Fruit fly (Drosophila melanogaster) whole organism, embryonic: Measurements from ENCODE around the gene CG12194.

Experiments used
- B-H1 ChIP-seq: fragments of 200-800 bp; sonication (Bioruptor generic); IDR thresholded peaks from 3 replicates; pipeline ENCODE4 v1.3.6; 2022; ENCODE audit warnings: missing biosample characterization, missing genetic modification characterization
- CG10209 ChIP-seq: fragments of 200-800 bp; sonication (Bioruptor generic); optimal IDR thresholded peaks from 3 replicates; lab custom pipeline; 2017; ENCODE audit warnings: missing biosample characterization, mild to moderate bottlenecking, missing genetic modification characterization, missing genetic modification reagents
- CG10979 ChIP-seq: fragments of 200-800 bp; sonication (Bioruptor generic); optimal IDR thresholded peaks from 2 replicates; lab custom pipeline; 2018; ENCODE audit warnings: missing biosample characterization, mild to moderate bottlenecking, missing genetic modification characterization, moderate library complexity
- CG1233 ChIP-seq: fragments of 200-800 bp; sonication (Bioruptor generic); optimal IDR thresholded peaks from 4 replicates; lab custom pipeline; 2018; ENCODE audit warnings: missing biosample characterization, mild to moderate bottlenecking, missing genetic modification characterization
- CG12942 ChIP-seq: fragments of 200-800 bp; sonication (Bioruptor generic); optimal IDR thresholded peaks from 3 replicates; lab custom pipeline; 2016; ENCODE audit warnings: missing biosample characterization, missing genetic modification characterization
- CG14441 ChIP-seq: fragments of 200-800 bp; sonication (Bioruptor generic); IDR thresholded peaks from 2 replicates; pipeline ENCODE4 v1.3.6; 2022; ENCODE audit warnings: missing biosample characterization, missing genetic modification characterization
- CG14965 ChIP-seq: fragments of 200-800 bp; sonication (Bioruptor generic); optimal IDR thresholded peaks from 2 replicates; lab custom pipeline; 2016; ENCODE audit warnings: missing biosample characterization, missing genetic modification characterization, borderline replicate concordance
- CG15514 ChIP-seq: fragments of 200-800 bp; sonication (Bioruptor generic); optimal IDR thresholded peaks from 3 replicates; lab custom pipeline; 2017; ENCODE audit warnings: missing biosample characterization, missing genetic modification characterization, mild to moderate bottlenecking, moderate library complexity, missing genetic modification reagents
- CG1603 ChIP-seq: fragments of 200-800 bp; sonication (Bioruptor generic); optimal IDR thresholded peaks from 2 replicates; lab custom pipeline; 2019; ENCODE audit warnings: missing biosample characterization, mild to moderate bottlenecking, missing genetic modification characterization, moderate library complexity
- CG16813 ChIP-seq: fragments of 200-800 bp; sonication (Bioruptor generic); IDR thresholded peaks from 3 replicates; pipeline ENCODE4 v1.3.6; 2022; ENCODE audit warnings: missing biosample characterization, missing genetic modification characterization; ENCODE audit not compliant: partially characterized antibody
- CG17186 ChIP-seq: fragments of 200-800 bp; sonication (Bioruptor generic); optimal IDR thresholded peaks from 3 replicates; lab custom pipeline; 2017; ENCODE audit warnings: missing biosample characterization, missing genetic modification reagents, missing genetic modification characterization
- CG5953 ChIP-seq: fragments of 200-800 bp; sonication (Bioruptor generic); IDR thresholded peaks from 2 replicates; pipeline ENCODE4 v1.3.6; 2022; ENCODE audit warnings: missing biosample characterization, missing genetic modification characterization
- CG6654 ChIP-seq: fragments of 200-800 bp; sonication (Bioruptor generic); optimal IDR thresholded peaks from 2 replicates; lab custom pipeline; 2017; ENCODE audit warnings: missing biosample characterization, mild to moderate bottlenecking, missing genetic modification characterization
- CG6791 ChIP-seq: fragments of 200-800 bp; sonication (Bioruptor generic); IDR thresholded peaks from 3 replicates; pipeline ENCODE4 v1.3.6; 2022; ENCODE audit warnings: missing biosample characterization, missing genetic modification characterization; ENCODE audit not compliant: partially characterized antibody
- CG8290 ChIP-seq, 3 experiments: fragments of 200-800 bp; sonication (Bioruptor generic); optimal IDR thresholded peaks; 2 replicates each; lab custom pipeline; 2016 to 2019; ENCODE audit warnings: missing biosample characterization in 3 of 3, missing genetic modification characterization in 3 of 3, mild to moderate bottlenecking in 2 of 3, moderate library complexity in 1 of 3
- Dad ChIP-seq: fragments of 200-800 bp; sonication (Bioruptor generic); optimal IDR thresholded peaks from 3 replicates; lab custom pipeline; 2016; ENCODE audit warnings: missing biosample characterization, missing genetic modification characterization
- Deaf1 ChIP-seq: fragments of 200-800 bp; optimal IDR thresholded peaks from 3 replicates; lab custom pipeline; 2019; ENCODE audit warnings: missing biosample characterization, mild to moderate bottlenecking, missing genetic modification characterization, moderate library complexity
- Dp ChIP-seq: fragments of 200-800 bp; sonication (Bioruptor generic); optimal IDR thresholded peaks from 2 replicates; lab custom pipeline; 2018; ENCODE audit warnings: missing biosample characterization, mild to moderate bottlenecking, missing genetic modification characterization, moderate library complexity
- Dref ChIP-seq: fragments of 200-800 bp; sonication (Bioruptor generic); IDR thresholded peaks from 2 replicates; pipeline ENCODE4 v1.3.6; 2022; ENCODE audit warnings: missing biosample characterization, missing genetic modification characterization
- HHEX ChIP-seq: fragments of 200-800 bp; sonication (Bioruptor generic); optimal IDR thresholded peaks from 3 replicates; lab custom pipeline; 2017; ENCODE audit warnings: missing biosample characterization, mild to moderate bottlenecking, missing genetic modification characterization, missing genetic modification reagents
- HLH4C ChIP-seq: fragments of 200-800 bp; sonication (Bioruptor generic); IDR thresholded peaks from 3 replicates; pipeline ENCODE4 v1.3.6; 2022; ENCODE audit warnings: missing biosample characterization, missing genetic modification characterization; ENCODE audit not compliant: partially characterized antibody
- Lim3 ChIP-seq: fragments of 200-800 bp; sonication (Bioruptor generic); IDR thresholded peaks from 2 replicates; pipeline ENCODE4 v1.3.6; 2022; ENCODE audit warnings: missing biosample characterization, missing genetic modification characterization
- Mrtf ChIP-seq: fragments of 200-800 bp; sonication (Bioruptor generic); IDR thresholded peaks from 3 replicates; pipeline ENCODE4 v1.3.6; 2022; ENCODE audit warnings: missing biosample characterization, missing genetic modification characterization
- Myb ChIP-seq: fragments of 200-800 bp; sonication (Bioruptor generic); optimal IDR thresholded peaks from 2 replicates; lab custom pipeline; 2016; ENCODE audit warnings: missing biosample characterization, missing genetic modification characterization
- Pdp1 ChIP-seq, 2 experiments: fragments of 200-800 bp; sonication (Bioruptor generic); optimal IDR thresholded peaks; 3 replicates each; lab custom pipeline; 2016; ENCODE audit warnings: missing biosample characterization in 2 of 2, missing genetic modification characterization in 2 of 2, mild to moderate bottlenecking in 1 of 2, moderate library complexity in 1 of 2
- Ravus ChIP-seq: fragments of 200-800 bp; sonication (Bioruptor generic); IDR thresholded peaks from 2 replicates; pipeline ENCODE4 v1.3.6; 2022; ENCODE audit warnings: missing biosample characterization, missing genetic modification characterization
- Side ChIP-seq: fragments of 200-800 bp; sonication (Bioruptor generic); optimal IDR thresholded peaks from 2 replicates; lab custom pipeline; 2016; ENCODE audit warnings: missing biosample characterization, missing genetic modification characterization
- Trl ChIP-seq, 3 experiments: fragments of >200 bp in 2 of 3; fragments of 200-800 bp in 1 of 3; sonication (Bioruptor generic) in 1 of 3; optimal IDR thresholded peaks; 2 replicates in 1 of 3; 3 replicates in 2 of 3; lab custom pipeline; 2016 to 2017; ENCODE audit warnings: missing biosample characterization in 1 of 3, missing genetic modification characterization in 1 of 3
- Usf ChIP-seq: fragments of 200-800 bp; sonication (Bioruptor generic); optimal IDR thresholded peaks from 2 replicates; lab custom pipeline; 2017; ENCODE audit warnings: missing genotype, missing biosample characterization, missing genetic modification characterization
- aop ChIP-seq: fragments of 200-800 bp; sonication (Bioruptor generic); IDR thresholded peaks from 2 replicates; pipeline ENCODE4 v1.3.6; 2022; ENCODE audit warnings: missing biosample characterization, missing genetic modification characterization
- bbx ChIP-seq: fragments of 200-800 bp; sonication (Bioruptor generic); IDR thresholded peaks from 2 replicates; pipeline ENCODE4 v1.3.6; 2022; ENCODE audit warnings: missing biosample characterization, missing genetic modification characterization; ENCODE audit not compliant: partially characterized antibody
- cad ChIP-seq: fragments of >200 bp; optimal IDR thresholded peaks from 2 replicates; lab custom pipeline; 2017; ENCODE audit warnings: missing biosample characterization, missing genetic modification characterization
- cwo ChIP-seq: fragments of 200-800 bp; sonication (Bioruptor generic); optimal IDR thresholded peaks from 3 replicates; lab custom pipeline; 2017; ENCODE audit warnings: missing biosample characterization, missing genetic modification characterization, mild to moderate bottlenecking, moderate library complexity, missing genetic modification reagents
- da ChIP-seq: fragments of 200-800 bp; sonication (Bioruptor generic); optimal IDR thresholded peaks from 2 replicates; lab custom pipeline; 2016; ENCODE audit warnings: missing biosample characterization, missing genetic modification characterization
- ewg ChIP-seq: fragments of 200-800 bp; sonication (Bioruptor generic); optimal IDR thresholded peaks from 3 replicates; lab custom pipeline; 2017; ENCODE audit warnings: mild to moderate bottlenecking, missing biosample characterization, missing genetic modification reagents, missing genetic modification characterization
- gcm ChIP-seq: fragments of 200-800 bp; sonication (Bioruptor generic); optimal IDR thresholded peaks from 2 replicates; lab custom pipeline; 2019; ENCODE audit warnings: missing biosample characterization, mild to moderate bottlenecking, missing genetic modification characterization, moderate library complexity
- gfzf ChIP-seq: fragments of 200-800 bp; sonication (Bioruptor generic); optimal IDR thresholded peaks from 2 replicates; lab custom pipeline; 2016; ENCODE audit warnings: missing biosample characterization, mild to moderate bottlenecking, missing genetic modification characterization, moderate library complexity
- hb ChIP-seq: fragments of 200-800 bp; sonication (Bioruptor generic); IDR thresholded peaks from 3 replicates; pipeline ENCODE4 v1.3.6; 2022; ENCODE audit warnings: missing biosample characterization, missing genetic modification characterization; ENCODE audit not compliant: partially characterized antibody
- hbn ChIP-seq: fragments of 200-800 bp; sonication (Bioruptor generic); IDR thresholded peaks from 2 replicates; pipeline ENCODE4 v1.3.6; 2022; ENCODE audit warnings: missing biosample characterization, missing genetic modification characterization; ENCODE audit not compliant: partially characterized antibody
- lov ChIP-seq, 2 experiments: fragments of 200-800 bp in 1 of 2; fragments of >200 bp in 1 of 2; sonication (Bioruptor generic) in 1 of 2; IDR thresholded peaks in 1 of 2; optimal IDR thresholded peaks in 1 of 2; 2 replicates in 1 of 2; 3 replicates in 1 of 2; pipeline versions ENCODE4 v1.3.6 to Lab custom; 2017 to 2022; ENCODE audit warnings: missing biosample characterization in 1 of 2, missing genetic modification characterization in 1 of 2
- nmo ChIP-seq: fragments of 200-800 bp; sonication (Bioruptor generic); optimal IDR thresholded peaks from 2 replicates; lab custom pipeline; 2018; ENCODE audit warnings: missing biosample characterization, mild to moderate bottlenecking, missing genetic modification characterization, moderate library complexity
- oc ChIP-seq: fragments of 200-800 bp; sonication (Bioruptor generic); optimal IDR thresholded peaks from 2 replicates; lab custom pipeline; 2018; ENCODE audit warnings: missing biosample characterization, mild to moderate bottlenecking, missing genetic modification characterization, moderate library complexity
- pita ChIP-seq: fragments of 200-800 bp; sonication (Bioruptor generic); optimal IDR thresholded peaks from 2 replicates; lab custom pipeline; 2017; ENCODE audit warnings: missing biosample characterization, mild to moderate bottlenecking, missing genetic modification characterization
- sd ChIP-seq: fragments of 200-800 bp; sonication (Bioruptor generic); optimal IDR thresholded peaks from 3 replicates; lab custom pipeline; 2018; ENCODE audit warnings: missing biosample characterization, mild to moderate bottlenecking, missing genetic modification characterization, moderate library complexity
- sens ChIP-seq: fragments of 200-800 bp; sonication (Bioruptor generic); peaks from one replicate; lab custom pipeline; 2016; ENCODE audit warnings: missing biosample characterization, missing genetic modification characterization
- sens-2 ChIP-seq: fragments of 200-800 bp; sonication (Bioruptor generic); IDR thresholded peaks from 2 replicates; pipeline ENCODE4 v1.3.6; 2022; ENCODE audit warnings: missing biosample characterization, missing genetic modification characterization
- sr ChIP-seq: fragments of 200-800 bp; sonication (Bioruptor generic); IDR thresholded peaks from 3 replicates; pipeline ENCODE4 v1.3.6; 2022; ENCODE audit warnings: missing biosample characterization, missing genetic modification characterization
- vvl ChIP-seq: fragments of 200-800 bp; sonication (Bioruptor generic); IDR thresholded peaks from 2 replicates; pipeline ENCODE4 v1.3.6; 2022; ENCODE audit warnings: missing biosample characterization, missing genetic modification characterization
- z ChIP-seq: fragments of 200-800 bp; sonication (Bioruptor generic); IDR thresholded peaks from 3 replicates; pipeline ENCODE4 v1.3.6; 2022; ENCODE audit warnings: missing biosample characterization, missing genetic modification characterization

CG12194 gene

dm6 chr2L:4813023-4813339 lies 25.2 kb upstream of the CG12194 start (continued):
- TF ChIP-seq Side (GFP tag; lab: Kevin White, UChicago) (no peak), CG1233 (peak; percentile 9), sr (GFP tag; lab: Robert Waterston, UW) (0 out of 3 replicates have a peak, but pooled peaks have one; percentile 3), ewg (GFP tag; lab: Kevin White, UChicago) (peak; percentile 38), gcm (no peak), da (GFP tag; lab: Kevin White, UChicago) (peak; percentile 22), hb (GFP tag; lab: Robert Waterston, UW) (0 out of 3 replicates have a peak, but pooled peaks have one; percentile 21), sd (peak; percentile 60), Usf (no peak), pita (no peak), vvl (GFP tag; lab: Robert Waterston, UW) (peak; percentile 74), Deaf1 (tag; lab: Kevin White, UChicago) (no peak), cwo (peak; percentile 6), nmo (no peak), CG5953 (GFP tag; lab: Robert Waterston, UW) (0 out of 2 replicates have a peak, but pooled peaks have one; percentile 30), CG10979 (no peak), sens (GFP tag; lab: Kevin White, UChicago) (peak; percentile 40), aop (no peak), CG6654 (GFP tag; lab: Kevin White, UChicago) (no peak), Trl (optimal IDR thresholded peaks at IDR 0.05; lab: Kevin White, UChicago) (no peak), Trl (GFP tag; optimal IDR thresholded peaks at IDR 0.05; lab: Kevin White, UChicago) (no peak), CG12942 (GFP tag; lab: Kevin White, UChicago) (no peak), CG14965 (GFP tag; lab: Kevin White, UChicago) (no peak), z (GFP tag; lab: Robert Waterston, UW) (0 out of 3 replicates have a peak, but pooled peaks have one; percentile 2)

dm6 chr2L:4818056-4818455 lies 20.1 kb upstream of the CG12194 start, which contains the start of gene CG3225:
CG3225 (minus strand) TSS chr2L:4818245.
- TF ChIP-seq CG10209: no peak
- peak; percentile 73 for TF ChIP-seq CG1603 (tag; lab: Kevin White, UChicago)
- no peak for TF ChIP-seq Lim3 (GFP tag; lab: Robert Waterston, UW)
- peak; percentile 67 for TF ChIP-seq CG17186 (GFP tag; lab: Kevin White, UChicago)
- no peak for TF ChIP-seq oc (tag; lab: Kevin White, UChicago)
- TF ChIP-seq Dp (GFP tag; lab: Kevin White, UChicago): peak; percentile 95
- no peak for TF ChIP-seq Ravus
- TF ChIP-seq sens-2 (GFP tag; lab: Robert Waterston, UW): no peak
- no peak for TF ChIP-seq CG8290 (GFP tag; optimal IDR thresholded peaks at IDR 0.05; lab: Kevin White, UChicago)
- TF ChIP-seq CG8290 (tag; optimal IDR thresholded peaks at IDR 0.05; lab: Kevin White, UChicago): peak in 1 of 2 experiments; percentile 18
- peak; percentile 54; the same call in 2 of the 3 replicates for TF ChIP-seq HLH4C (GFP tag; lab: Robert Waterston, UW)
- TF ChIP-seq Dad: no peak
- no peak for TF ChIP-seq CG14441
- TF ChIP-seq Dref: peak; percentile 66
- no peak for TF ChIP-seq cad (GFP tag; lab: Kevin White, UChicago)
- 0 out of 3 replicates have a peak, but pooled peaks have one; percentile 27 for TF ChIP-seq CG16813 (GFP tag; lab: Robert Waterston, UW)
- TF ChIP-seq gfzf (GFP tag; lab: Kevin White, UChicago): peak; percentile 92
- TF ChIP-seq B-H1 (GFP tag; lab: Robert Waterston, UW): no peak
- peak; percentile 33; the same call in 1 of the 2 replicates for TF ChIP-seq hbn (GFP tag; lab: Robert Waterston, UW)
- TF ChIP-seq lov (optimal IDR thresholded peaks at IDR 0.05; lab: Kevin White, UChicago): no peak
- no peak for TF ChIP-seq lov (GFP tag; IDR thresholded peaks at IDR 0.05; lab: Robert Waterston, UW)
- TF ChIP-seq CG6791 (GFP tag; lab: Robert Waterston, UW): 0 out of 3 replicates have a peak, but pooled peaks have one; percentile 6
- TF ChIP-seq CG15514 (GFP tag; lab: Kevin White, UChicago): peak; percentile 52
- peak; percentile 22; the same call in 1 of the 2 replicates for TF ChIP-seq bbx (GFP tag; lab: Robert Waterston, UW)
- TF ChIP-seq Mrtf (GFP tag; lab: Robert Waterston, UW): no peak
- TF ChIP-seq HHEX (GFP tag; lab: Kevin White, UChicago): no peak
- peak; percentile 89 for TF ChIP-seq Myb (GFP tag; lab: Kevin White, UChicago)
- peak in 1 of 2 experiments; percentile 36 for TF ChIP-seq Pdp1 (GFP tag; optimal IDR thresholded peaks at IDR 0.05; lab: Kevin White, UChicago)
